Worm (Caenorhabditis elegans) whole organism, young adult: ENCODE data around the gene sru-7.

Source experiments
- C17E4.6 ChIP-seq: fragments of 200-800 bp; sonication (Bioruptor generic); IDR thresholded peaks from 2 replicates; pipeline ENCODE4 v1.3.6; 2022; ENCODE audit warnings: missing genetic modification reagents, missing genetic modification characterization, missing compliant biosample characterization
- F37B4.10 ChIP-seq: fragments of 200-800 bp; sonication (Bioruptor generic); IDR thresholded peaks from 2 replicates; pipeline ENCODE4 v1.3.6; 2022; ENCODE audit warnings: missing genetic modification characterization, missing compliant biosample characterization
- F55B11.4 ChIP-seq: sonication (generic microtip); optimal IDR thresholded peaks from 2 replicates; lab custom pipeline; 2016; ENCODE audit warnings: missing compliant biosample characterization, missing genetic modification characterization, borderline replicate concordance; ENCODE audit not compliant: insufficient read depth
- F57A8.1 ChIP-seq: fragments of 200-800 bp; sonication (Bioruptor generic); optimal IDR thresholded peaks from 2 replicates; lab custom pipeline; 2018; ENCODE audit warnings: mild to moderate bottlenecking, missing genetic modification characterization, moderate library complexity, missing compliant biosample characterization
- F57C9.4 ChIP-seq: sonication (generic microtip); optimal IDR thresholded peaks from 2 replicates; lab custom pipeline; 2017; ENCODE audit warnings: mild to moderate bottlenecking, missing genetic modification characterization, missing compliant biosample characterization
- Y53F4B.3 ChIP-seq: fragments of 200-800 bp; sonication (Bioruptor generic); IDR thresholded peaks from 2 replicates; pipeline ENCODE4 v1.3.6; 2022; ENCODE audit warnings: missing genetic modification reagents, missing genetic modification characterization, missing compliant biosample characterization
- Y53G8AR.9 ChIP-seq: fragments of 200-800 bp; sonication (Bioruptor generic); conservative IDR thresholded peaks from 2 replicates; pipeline ENCODE4 v1.3.6; 2022; ENCODE audit warnings: missing genetic modification reagents, missing genetic modification characterization, missing compliant biosample characterization
- Y56A3A.18 ChIP-seq: fragments of 200-800 bp; sonication (Bioruptor generic); IDR thresholded peaks from 2 replicates; pipeline ENCODE4 v1.3.6; 2022; ENCODE audit warnings: missing genetic modification reagents, missing genetic modification characterization, missing compliant biosample characterization
- Y67H2A.10 ChIP-seq: fragments of 200-800 bp; sonication (Bioruptor generic); conservative IDR thresholded peaks from 2 replicates; pipeline ENCODE4 v1.3.6; 2022; ENCODE audit warnings: missing genetic modification reagents, missing genetic modification characterization, missing compliant biosample characterization
- ZK185.1 ChIP-seq: sonication (generic microtip); optimal IDR thresholded peaks from 2 replicates; lab custom pipeline; 2016; ENCODE audit warnings: mild to moderate bottlenecking, missing genetic modification characterization, missing compliant biosample characterization; ENCODE audit not compliant: poor library complexity, severe bottlenecking
- akir-1 ChIP-seq: fragments of 200-800 bp; sonication (Bioruptor generic); optimal IDR thresholded peaks from 2 replicates; lab custom pipeline; 2018; ENCODE audit warnings: mild to moderate bottlenecking, missing genetic modification characterization, moderate library complexity, missing compliant biosample characterization
- ama-1 ChIP-seq, 3 experiments: fragments of 150-350 bp in 1 of 3; sonication (generic microtip) in 2 of 3; optimal IDR thresholded peaks; 2 replicates each; lab custom pipeline; 2014 to 2018; ENCODE audit warnings: missing biosample characterization in 2 of 3, missing genetic modification characterization in 2 of 3, missing genetic modification reagents in 2 of 3
- athp-1 ChIP-seq: sonication (generic microtip); optimal IDR thresholded peaks from 2 replicates; lab custom pipeline; 2017; ENCODE audit warnings: mild to moderate bottlenecking, missing genetic modification characterization, missing compliant biosample characterization
- bed-1 ChIP-seq: fragments of 200-800 bp; sonication (Bioruptor generic); IDR thresholded peaks from 2 replicates; pipeline ENCODE4 v1.3.6; 2022; ENCODE audit warnings: missing genetic modification reagents, missing genetic modification characterization, missing compliant biosample characterization
- ceh-58 ChIP-seq: fragments of 200-800 bp; sonication (Bioruptor generic); IDR thresholded peaks from 2 replicates; pipeline ENCODE4 v1.3.6; 2022; ENCODE audit warnings: missing genetic modification characterization, missing compliant biosample characterization
- gei-17 ChIP-seq: fragments of 200-800 bp; sonication (Bioruptor generic); optimal IDR thresholded peaks from 2 replicates; lab custom pipeline; 2018; ENCODE audit warnings: mild to moderate bottlenecking, missing genetic modification characterization, missing compliant biosample characterization
- him-1 ChIP-seq: sonication (generic microtip); optimal IDR thresholded peaks from 2 replicates; lab custom pipeline; 2016; ENCODE audit warnings: missing genotype, missing genetic modification reagents, missing genetic modification characterization, missing compliant biosample characterization
- hlh-12 ChIP-seq: sonication (generic microtip); optimal IDR thresholded peaks from 2 replicates; lab custom pipeline; 2016; ENCODE audit warnings: missing genetic modification characterization, missing compliant biosample characterization
- hrde-1 ChIP-seq: sonication (generic microtip); optimal IDR thresholded peaks from 2 replicates; lab custom pipeline; 2016; ENCODE audit warnings: missing genetic modification characterization, mild to moderate bottlenecking, missing compliant biosample characterization, moderate library complexity, missing genotype, missing genetic modification reagents, borderline replicate concordance
- hsf-1 ChIP-seq: fragments of 200-800 bp; sonication (Bioruptor generic); IDR thresholded peaks from 2 replicates; pipeline ENCODE4 v1.3.6; 2022; ENCODE audit warnings: missing genetic modification reagents, missing genetic modification characterization, missing compliant biosample characterization
- lag-1 ChIP-seq: fragments of 200-800 bp; sonication (Bioruptor generic); IDR thresholded peaks from 2 replicates; pipeline ENCODE4 v1.3.6; 2022; ENCODE audit warnings: missing genetic modification reagents, missing genetic modification characterization, missing compliant biosample characterization
- let-526 ChIP-seq: fragments of 200-800 bp; sonication (Bioruptor generic); IDR thresholded peaks from 2 replicates; pipeline ENCODE4 v1.3.6; 2022; ENCODE audit warnings: missing genetic modification reagents, missing genetic modification characterization, missing compliant biosample characterization
- let-607 ChIP-seq, 2 experiments: fragments of 200-800 bp in 1 of 2; sonication (Bioruptor generic) in 1 of 2; sonication (generic microtip) in 1 of 2; optimal IDR thresholded peaks; 2 replicates each; lab custom pipeline; 2016 to 2018; ENCODE audit warnings: mild to moderate bottlenecking in 2 of 2, missing compliant biosample characterization in 2 of 2, missing genetic modification characterization in 2 of 2, moderate library complexity in 2 of 2, missing genotype in 1 of 2
- lir-1 ChIP-seq: fragments of 200-800 bp; sonication (Bioruptor generic); conservative IDR thresholded peaks from 2 replicates; pipeline ENCODE4 v1.3.6; 2022; ENCODE audit warnings: missing genetic modification reagents, missing genetic modification characterization, missing compliant biosample characterization
- nfya-1 ChIP-seq: sonication (generic microtip); optimal IDR thresholded peaks from 2 replicates; lab custom pipeline; 2017; ENCODE audit warnings: antibody characterized with exemption, missing compliant biosample characterization, missing genetic modification characterization, borderline replicate concordance; ENCODE audit not compliant: insufficient read depth
- nhr-179 ChIP-seq: sonication (generic microtip); optimal IDR thresholded peaks from 2 replicates; lab custom pipeline; 2016; ENCODE audit warnings: mild to moderate bottlenecking, missing genetic modification characterization, missing compliant biosample characterization
- nhr-80 ChIP-seq: sonication (generic microtip); optimal IDR thresholded peaks from 2 replicates; lab custom pipeline; 2016; ENCODE audit warnings: missing genetic modification characterization, missing compliant biosample characterization
- nhr-90 ChIP-seq: sonication (generic microtip); optimal IDR thresholded peaks from 2 replicates; lab custom pipeline; 2016; ENCODE audit warnings: missing genotype, mild to moderate bottlenecking, missing genetic modification characterization, missing compliant biosample characterization
- pha-4 ChIP-seq: fragments of 150-350 bp; sonication (generic microtip); optimal IDR thresholded peaks from 2 replicates; lab custom pipeline; 2014; ENCODE audit warnings: missing biosample characterization, missing genetic modification reagents, missing genetic modification characterization
- rcor-1 ChIP-seq: fragments of 200-800 bp; sonication (Bioruptor generic); IDR thresholded peaks from 2 replicates; pipeline ENCODE4 v1.3.6; 2022; ENCODE audit warnings: missing genetic modification reagents, missing genetic modification characterization, missing compliant biosample characterization
- rec-8 ChIP-seq, 2 experiments: sonication (generic microtip); optimal IDR thresholded peaks; 2 replicates each; lab custom pipeline; 2016; ENCODE audit warnings: mild to moderate bottlenecking in 2 of 2, missing genetic modification characterization in 2 of 2, missing genetic modification reagents in 2 of 2, missing genotype in 2 of 2, missing biosample characterization in 1 of 2, missing compliant biosample characterization in 1 of 2, moderate library complexity in 1 of 2
- unc-130 ChIP-seq: sonication (generic microtip); optimal IDR thresholded peaks from 2 replicates; lab custom pipeline; 2016; ENCODE audit warnings: missing genetic modification reagents, missing genetic modification characterization, missing compliant biosample characterization
- unc-62 ChIP-seq: fragments of 150-350 bp; optimal IDR thresholded peaks from 2 replicates; lab custom pipeline; 2014; ENCODE audit warnings: missing biosample characterization, missing genetic modification reagents, missing genetic modification characterization
- ztf-18 ChIP-seq: sonication (generic microtip); optimal IDR thresholded peaks from 2 replicates; lab custom pipeline; 2016; ENCODE audit warnings: missing genotype, mild to moderate bottlenecking, missing genetic modification characterization, missing compliant biosample characterization
- ztf-22 ChIP-seq: fragments of 200-800 bp; sonication (Bioruptor generic); optimal IDR thresholded peaks from 2 replicates; lab custom pipeline; 2018; ENCODE audit warnings: mild to moderate bottlenecking, missing genetic modification characterization, moderate library complexity, missing compliant biosample characterization
- ztf-25 ChIP-seq: fragments of 200-800 bp; sonication (Bioruptor generic); IDR thresholded peaks from 2 replicates; pipeline ENCODE4 v1.3.6; 2022; ENCODE audit warnings: missing genetic modification reagents, missing genetic modification characterization, missing compliant biosample characterization

The sru-7 gene

DNA sequence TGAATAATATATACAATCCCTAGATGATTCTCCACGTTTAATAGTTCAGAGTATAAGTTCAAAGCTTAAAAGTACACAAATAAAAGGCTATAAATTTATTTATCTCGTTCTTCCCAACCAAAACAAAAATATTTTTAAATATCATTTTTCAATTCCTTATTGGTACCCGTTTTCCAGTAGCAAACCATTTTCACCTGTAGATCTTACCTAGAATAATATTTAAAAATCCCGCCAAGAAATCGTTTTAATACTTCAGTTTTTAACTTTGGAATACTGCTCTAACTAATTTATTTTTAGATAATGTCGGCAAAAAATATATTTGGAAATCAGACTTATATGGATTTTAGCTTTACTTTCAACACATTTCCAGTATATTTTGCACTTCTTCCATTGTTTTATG, at the start of gene sru-7:
TSS of gene sru-7 (plus strand) at position 301 of the 400 bp plus-strand sequence.
- TF ChIP-seq unc-62, result no peak
- TF ChIP-seq F55B11.4 (tag; lab: Kevin White, UChicago), result no peak
- no peak for TF ChIP-seq nhr-179 (tag; lab: Kevin White, UChicago)
- no peak for TF ChIP-seq F57A8.1
- TF ChIP-seq athp-1, result no peak
- TF ChIP-seq nhr-90 (tag; lab: Kevin White, UChicago), result no peak
- no peak for TF ChIP-seq C17E4.6
- no peak for TF ChIP-seq rcor-1 (GFP tag; lab: Robert Waterston, UW)
- TF ChIP-seq Y53G8AR.9 (GFP tag; lab: Robert Waterston, UW), result no peak
- TF ChIP-seq let-526, result no peak
- TF ChIP-seq ceh-58 (GFP tag; lab: Robert Waterston, UW), result no peak
- TF ChIP-seq Y67H2A.10 (GFP tag; lab: Robert Waterston, UW), result no peak
- TF ChIP-seq akir-1 (GFP tag; lab: Kevin White, UChicago), result no peak
- no peak for TF ChIP-seq nfya-1
- no peak for TF ChIP-seq him-1 (tag; lab: Kevin White, UChicago)
- TF ChIP-seq lag-1, result no peak
- no peak for TF ChIP-seq ztf-22

ce11 chrIV:8446904-8447303, 45.4 kb upstream of the sru-7 start, which contains the start of gene T01B11.1:
TSS of gene T01B11.1 (plus strand) at chrIV:8447204.
- TF ChIP-seq unc-130 (GFP tag; lab: Kevin White, UChicago) (no peak), ama-1 (optimal IDR thresholded peaks at IDR 0.05; lab: Kevin White, UChicago) (no peak), ama-1 (GFP tag; optimal IDR thresholded peaks at IDR 0.05; lab: Kevin White, UChicago) (no peak), F37B4.10 (GFP tag; lab: Robert Waterston, UW) (no peak), hsf-1 (GFP tag; lab: Robert Waterston, UW) (no peak), ztf-18 (tag; lab: Kevin White, UChicago) (no peak), hlh-12 (tag; lab: Kevin White, UChicago) (no peak), ZK185.1 (tag; lab: Kevin White, UChicago) (no peak)

ce11 chrIV:8449869-8450268, 42.5 kb upstream of the sru-7 start:
- no peak for TF ChIP-seq Y53F4B.3
- no peak for TF ChIP-seq Y56A3A.18 (GFP tag; lab: Robert Waterston, UW)
- no peak for TF ChIP-seq rec-8 (tag; optimal IDR thresholded peaks at IDR 0.05; lab: Kevin White, UChicago)
- no peak for TF ChIP-seq Y53G8AR.9 (GFP tag; lab: Robert Waterston, UW)
- TF ChIP-seq akir-1 (GFP tag; lab: Kevin White, UChicago), result no peak
- TF ChIP-seq pha-4 (tag; lab: Kevin White, UChicago), result no peak

ce11 chrIV:8450534-8450933, 41.8 kb upstream of the sru-7 start:
- TF ChIP-seq nhr-80, result peak; percentile 56
- TF ChIP-seq lir-1 (GFP tag; lab: Robert Waterston, UW), result no peak
- no peak for TF ChIP-seq F37B4.10 (GFP tag; lab: Robert Waterston, UW)

DNA sequence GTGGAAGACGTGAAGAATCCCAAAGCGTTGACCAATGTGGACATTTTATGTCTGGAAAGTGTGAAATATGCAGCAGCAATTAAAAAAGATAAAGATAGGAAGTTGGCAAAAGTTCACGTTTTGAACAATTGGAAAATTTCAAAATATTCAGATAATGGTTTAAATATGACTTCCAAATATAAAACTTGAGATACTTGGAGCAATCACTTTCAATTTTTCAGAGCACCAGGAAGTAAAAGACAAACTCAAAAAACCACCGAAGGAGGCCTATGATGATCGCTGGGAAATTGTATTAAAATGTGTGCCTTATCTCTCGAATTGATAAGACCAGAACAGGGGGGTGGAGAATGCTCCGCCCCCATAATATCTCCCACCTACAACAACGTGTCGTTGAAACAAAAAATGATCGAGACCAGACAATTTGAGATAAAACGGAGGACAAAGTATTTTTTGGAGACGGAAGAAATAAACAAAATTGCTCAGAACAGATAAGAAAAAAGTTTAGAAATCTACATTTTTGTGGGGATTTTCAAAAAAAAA, 40.6 kb upstream of the sru-7 start, which contains the start of gene eppl-1:
TSS of gene eppl-1 (minus strand) at position 51 of the 540 bp plus-strand sequence.
- TF ChIP-seq bed-1 (GFP tag; lab: Robert Waterston, UW) (no peak), hrde-1 (no peak), pha-4 (tag; lab: Kevin White, UChicago) (no peak), gei-17 (GFP tag; lab: Kevin White, UChicago) (no peak), F57C9.4 (no peak), let-607 (tag; optimal IDR thresholded peaks at IDR 0.05; lab: Kevin White, UChicago) (no peak), ztf-25 (no peak), nhr-80 (peak; percentile 31)
- TF ChIP-seq, all 124 proteins: peak for 1
